In genomic region chr3L:16177751-16178150, dm6 we compare ENCODE assay signal across 2 fruit fly cellular contexts.
TF ChIP-seq lines count a peak whose summit lies in the region.

No protein-coding gene starts in this region.

TF ChIP-seq in whole organism, 6 proteins besides CTCF, POLR2A, EP300 and RAD21:
- TF ChIP-seq psq (optimal IDR thresholded peaks at IDR 0.05; lab: Kevin White, UChicago) (no peak), EcR (GFP tag; optimal IDR thresholded peaks at IDR 0.05; lab: Kevin White, UChicago) (no peak), usp (GFP tag; optimal IDR thresholded peaks at IDR 0.05; lab: Kevin White, UChicago) (no peak), pan (optimal IDR thresholded peaks at IDR 0.05; lab: Kevin White, UChicago) (peak; percentile 94), CG8478 (optimal IDR thresholded peaks at IDR 0.05; lab: Kevin White, UChicago) (no peak), Dll (optimal IDR thresholded peaks at IDR 0.05; lab: Kevin White, UChicago) (no peak)
TF ChIP-seq in whole organism: peak in this region for 1.

TF ChIP-seq in whole organism, pupa, 21 proteins besides CTCF, POLR2A, EP300 and RAD21:
- TF ChIP-seq CG14655 (GFP tag; optimal IDR thresholded peaks at IDR 0.05; lab: Kevin White, UChicago) (no peak), EcR (GFP tag; optimal IDR thresholded peaks at IDR 0.05; lab: Kevin White, UChicago) (no peak), CG4496 (GFP tag; IDR thresholded peaks at IDR 0.05; lab: Robert Waterston, UW) (peak; percentile 3; the same call in 1 of the 3 replicates), CG12605 (GFP tag; IDR thresholded peaks at IDR 0.05; lab: Robert Waterston, UW) (no peak), CG8159 (tag; optimal IDR thresholded peaks at IDR 0.05; lab: Kevin White, UChicago) (no peak), rn (GFP tag; IDR thresholded peaks at IDR 0.05; lab: Robert Waterston, UW) (no peak), CG17806 (tag; optimal IDR thresholded peaks at IDR 0.05; lab: Kevin White, UChicago) (no peak)
